Worm (Caenorhabditis elegans): Measurements from ENCODE around the gene K09H11.11.
A peak's percentile ranks its signal among the peaks of the same experiment; 100 is the strongest.
"Not testable (repeated sequence)": the region's sequence is repeated elsewhere in the genome, so short reads cannot be mapped to it uniquely, and the experiment has no call there.

DNA sequence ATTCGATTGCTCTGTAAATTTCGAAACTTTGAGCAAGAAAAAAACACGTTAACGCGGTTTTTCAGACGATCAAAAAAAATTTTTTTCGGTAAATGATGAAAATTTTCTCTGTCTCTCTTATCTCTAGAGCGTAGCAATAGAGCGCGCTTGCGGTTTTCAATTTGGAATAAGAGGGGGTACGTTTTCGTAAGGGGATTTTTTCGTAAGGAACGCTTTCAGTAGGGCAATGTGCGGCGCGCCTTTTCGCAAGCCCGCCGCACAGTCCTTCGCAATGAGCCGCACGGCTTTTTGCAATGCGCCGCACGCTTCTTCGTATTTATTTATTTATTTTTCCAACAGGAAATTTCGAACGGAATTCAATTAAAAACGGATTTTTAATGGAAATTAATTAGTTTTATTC lies 21.9 kb upstream of the K09H11.11 start, which contains the start of gene F44E7.4:
- TF ChIP-seq flt-1 (GFP tag; IDR thresholded peaks at IDR 0.05) = peak; percentile 77
- TF ChIP-seq tra-4, hmbx-1 (tag; optimal IDR thresholded peaks at IDR 0.05): not testable (repeated sequence)
- peak; percentile 82 for TF ChIP-seq scrt-1 (GFP tag; IDR thresholded peaks at IDR 0.05)
